Worm (Caenorhabditis elegans): ENCODE data around the gene cyn-13.

DNA sequence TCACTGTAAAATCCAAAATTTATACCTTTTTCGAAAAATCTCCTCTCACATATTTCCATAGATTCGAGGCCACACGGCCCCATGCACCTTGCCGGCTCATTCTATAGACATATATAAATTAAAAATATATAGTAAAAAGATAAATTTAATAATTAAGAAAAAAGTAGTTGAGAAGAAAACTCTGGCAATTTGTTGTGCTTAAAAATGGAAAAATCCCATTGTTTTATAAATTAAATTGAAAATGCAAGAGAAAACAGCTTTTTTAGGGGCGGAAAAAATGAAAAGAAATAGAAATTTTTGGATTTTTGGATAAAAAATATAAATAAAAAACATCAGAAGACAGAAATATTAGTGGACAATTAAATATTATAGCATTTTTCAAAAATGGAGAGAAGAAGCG is 12.8 kb downstream of the cyn-13 start, which contains the start of gene Y116A8C.30:
- no peak for TF ChIP-seq jun-1 (tag; optimal IDR thresholded peaks at IDR 0.05)
- no peak for TF ChIP-seq snpc-4 (tag; optimal IDR thresholded peaks at IDR 0.05)

Data from whole organism, L3 larva.